Worm (Caenorhabditis elegans) whole organism, young adult: ENCODE data around the gene nhr-35.
A peak's percentile ranks its signal among the peaks of the same experiment; 100 is the strongest.

Experiments used
- B0035.1 ChIP-seq: sonication (generic microtip); optimal IDR thresholded peaks from 2 replicates; lab custom pipeline; 2016; ENCODE audit warnings: missing genetic modification characterization, mild to moderate bottlenecking, missing compliant biosample characterization, missing genotype, missing genetic modification reagents
- B0336.3 ChIP-seq: fragments of 200-800 bp; sonication (Bioruptor generic); IDR thresholded peaks from 2 replicates; pipeline ENCODE4 v1.3.6; 2022; ENCODE audit warnings: missing genetic modification characterization, missing compliant biosample characterization
- C06A6.2 ChIP-seq: fragments of 200-800 bp; sonication (Bioruptor generic); conservative IDR thresholded peaks from 2 replicates; pipeline ENCODE4 v1.3.6; 2022; ENCODE audit warnings: missing genetic modification characterization, missing compliant biosample characterization
- C17E4.6 ChIP-seq: fragments of 200-800 bp; sonication (Bioruptor generic); IDR thresholded peaks from 2 replicates; pipeline ENCODE4 v1.3.6; 2022; ENCODE audit warnings: missing genetic modification reagents, missing genetic modification characterization, missing compliant biosample characterization
- F22D6.2 ChIP-seq: sonication (generic microtip); optimal IDR thresholded peaks from 2 replicates; lab custom pipeline; 2016; ENCODE audit warnings: mild to moderate bottlenecking, missing genetic modification characterization, missing compliant biosample characterization
- F37B4.10 ChIP-seq: fragments of 200-800 bp; sonication (Bioruptor generic); IDR thresholded peaks from 2 replicates; pipeline ENCODE4 v1.3.6; 2022; ENCODE audit warnings: missing genetic modification characterization, missing compliant biosample characterization
- F57A8.1 ChIP-seq: fragments of 200-800 bp; sonication (Bioruptor generic); optimal IDR thresholded peaks from 2 replicates; lab custom pipeline; 2018; ENCODE audit warnings: mild to moderate bottlenecking, missing genetic modification characterization, moderate library complexity, missing compliant biosample characterization
- K12H6.12 ChIP-seq: fragments of 200-800 bp; sonication (Bioruptor generic); optimal IDR thresholded peaks from 2 replicates; lab custom pipeline; 2018; ENCODE audit warnings: mild to moderate bottlenecking, missing genetic modification characterization, missing compliant biosample characterization
- athp-1 ChIP-seq: sonication (generic microtip); optimal IDR thresholded peaks from 2 replicates; lab custom pipeline; 2017; ENCODE audit warnings: mild to moderate bottlenecking, missing genetic modification characterization, missing compliant biosample characterization
- bed-1 ChIP-seq: fragments of 200-800 bp; sonication (Bioruptor generic); IDR thresholded peaks from 2 replicates; pipeline ENCODE4 v1.3.6; 2022; ENCODE audit warnings: missing genetic modification reagents, missing genetic modification characterization, missing compliant biosample characterization
- ceh-27 ChIP-seq: fragments of 200-800 bp; sonication (Bioruptor generic); optimal IDR thresholded peaks from 2 replicates; lab custom pipeline; 2018; ENCODE audit warnings: mild to moderate bottlenecking, missing genetic modification characterization, moderate library complexity, missing compliant biosample characterization
- ceh-40 ChIP-seq: fragments of 200-800 bp; sonication (Bioruptor generic); IDR thresholded peaks from 2 replicates; pipeline ENCODE4 v1.3.6; 2022; ENCODE audit warnings: missing genetic modification characterization, missing compliant biosample characterization
- ceh-58 ChIP-seq: fragments of 200-800 bp; sonication (Bioruptor generic); IDR thresholded peaks from 2 replicates; pipeline ENCODE4 v1.3.6; 2022; ENCODE audit warnings: missing genetic modification characterization, missing compliant biosample characterization
- dox-1 ChIP-seq: fragments of 200-800 bp; sonication (Bioruptor generic); IDR thresholded peaks from 2 replicates; pipeline ENCODE4 v1.3.6; 2022; ENCODE audit warnings: missing genetic modification reagents, missing genetic modification characterization, missing compliant biosample characterization
- efl-1 ChIP-seq: fragments of 150-350 bp; optimal IDR thresholded peaks from 2 replicates; lab custom pipeline; 2014; ENCODE audit warnings: missing biosample characterization, missing genetic modification reagents, missing genetic modification characterization
- him-1 ChIP-seq: sonication (generic microtip); optimal IDR thresholded peaks from 2 replicates; lab custom pipeline; 2016; ENCODE audit warnings: missing genotype, missing genetic modification reagents, missing genetic modification characterization, missing compliant biosample characterization
- hrde-1 ChIP-seq: sonication (generic microtip); optimal IDR thresholded peaks from 2 replicates; lab custom pipeline; 2016; ENCODE audit warnings: missing genetic modification characterization, mild to moderate bottlenecking, missing compliant biosample characterization, moderate library complexity, missing genotype, missing genetic modification reagents, borderline replicate concordance
- let-526 ChIP-seq: fragments of 200-800 bp; sonication (Bioruptor generic); IDR thresholded peaks from 2 replicates; pipeline ENCODE4 v1.3.6; 2022; ENCODE audit warnings: missing genetic modification reagents, missing genetic modification characterization, missing compliant biosample characterization
- lin-40 ChIP-seq: sonication (generic microtip); optimal IDR thresholded peaks from 2 replicates; lab custom pipeline; 2016; ENCODE audit warnings: missing genetic modification characterization, mild to moderate bottlenecking, missing compliant biosample characterization, missing genotype, missing genetic modification reagents
- madf-10 ChIP-seq: sonication (generic microtip); optimal IDR thresholded peaks from 2 replicates; lab custom pipeline; 2016; ENCODE audit warnings: mild to moderate bottlenecking, missing genetic modification characterization, missing compliant biosample characterization
- mcd-1 ChIP-seq: fragments of 200-800 bp; sonication (Bioruptor generic); IDR thresholded peaks from 2 replicates; pipeline ENCODE4 v1.3.6; 2022; ENCODE audit warnings: missing genetic modification reagents, missing genetic modification characterization, missing compliant biosample characterization
- mel-28 ChIP-seq: sonication (generic microtip); optimal IDR thresholded peaks from 2 replicates; lab custom pipeline; 2016; ENCODE audit warnings: borderline replicate concordance, mild to moderate bottlenecking, missing genetic modification characterization, missing compliant biosample characterization
- mes-4 ChIP-seq: sonication (generic microtip); optimal IDR thresholded peaks from 2 replicates; lab custom pipeline; 2016; ENCODE audit warnings: missing genotype, missing genetic modification characterization, missing compliant biosample characterization
- nfya-1 ChIP-seq: sonication (generic microtip); optimal IDR thresholded peaks from 2 replicates; lab custom pipeline; 2017; ENCODE audit warnings: antibody characterized with exemption, missing compliant biosample characterization, missing genetic modification characterization, borderline replicate concordance; ENCODE audit not compliant: insufficient read depth
- nfyb-1 ChIP-seq: fragments of 200-800 bp; sonication (Bioruptor generic); IDR thresholded peaks from 2 replicates; pipeline ENCODE4 v1.3.6; 2022; ENCODE audit warnings: missing genetic modification reagents, missing genetic modification characterization, missing compliant biosample characterization
- nhr-27 ChIP-seq: fragments of 200-800 bp; sonication (Bioruptor generic); optimal IDR thresholded peaks from 2 replicates; lab custom pipeline; 2018; ENCODE audit warnings: mild to moderate bottlenecking, missing genetic modification characterization, moderate library complexity, missing compliant biosample characterization
- nhr-80 ChIP-seq: sonication (generic microtip); optimal IDR thresholded peaks from 2 replicates; lab custom pipeline; 2016; ENCODE audit warnings: missing genetic modification characterization, missing compliant biosample characterization
- nhr-90 ChIP-seq: sonication (generic microtip); optimal IDR thresholded peaks from 2 replicates; lab custom pipeline; 2016; ENCODE audit warnings: missing genotype, mild to moderate bottlenecking, missing genetic modification characterization, missing compliant biosample characterization
- pha-4 ChIP-seq: fragments of 150-350 bp; sonication (generic microtip); optimal IDR thresholded peaks from 2 replicates; lab custom pipeline; 2014; ENCODE audit warnings: missing biosample characterization, missing genetic modification reagents, missing genetic modification characterization
- repo-1 ChIP-seq: sonication (generic microtip); optimal IDR thresholded peaks from 2 replicates; lab custom pipeline; 2017; ENCODE audit warnings: mild to moderate bottlenecking, missing genetic modification characterization, missing compliant biosample characterization
- sea-2 ChIP-seq: fragments of 200-800 bp; sonication (Bioruptor generic); IDR thresholded peaks from 2 replicates; pipeline ENCODE4 v1.3.6; 2022; ENCODE audit warnings: missing genetic modification characterization, missing compliant biosample characterization
- sptf-2 ChIP-seq: fragments of 200-800 bp; sonication (Bioruptor generic); optimal IDR thresholded peaks from 2 replicates; lab custom pipeline; 2018; ENCODE audit warnings: mild to moderate bottlenecking, missing genetic modification characterization, missing compliant biosample characterization
- tbp1 ChIP-seq: fragments of 200-800 bp; sonication (Bioruptor generic); optimal IDR thresholded peaks from 2 replicates; lab custom pipeline; 2018; ENCODE audit warnings: mild to moderate bottlenecking, missing genetic modification characterization, missing compliant biosample characterization
- tbx-9 ChIP-seq: sonication (generic microtip); optimal IDR thresholded peaks from 2 replicates; lab custom pipeline; 2016; ENCODE audit warnings: borderline replicate concordance, missing genetic modification characterization, inconsistent platforms, missing compliant biosample characterization
- unc-130 ChIP-seq: sonication (generic microtip); optimal IDR thresholded peaks from 2 replicates; lab custom pipeline; 2016; ENCODE audit warnings: missing genetic modification reagents, missing genetic modification characterization, missing compliant biosample characterization
- ztf-18 ChIP-seq: sonication (generic microtip); optimal IDR thresholded peaks from 2 replicates; lab custom pipeline; 2016; ENCODE audit warnings: missing genotype, mild to moderate bottlenecking, missing genetic modification characterization, missing compliant biosample characterization
- ztf-22 ChIP-seq: fragments of 200-800 bp; sonication (Bioruptor generic); optimal IDR thresholded peaks from 2 replicates; lab custom pipeline; 2018; ENCODE audit warnings: mild to moderate bottlenecking, missing genetic modification characterization, moderate library complexity, missing compliant biosample characterization
- ztf-28 ChIP-seq: fragments of 200-800 bp; sonication (Bioruptor generic); IDR thresholded peaks from 2 replicates; pipeline ENCODE4 v1.3.6; 2022; ENCODE audit warnings: missing genetic modification reagents, missing genetic modification characterization, missing compliant biosample characterization
- ztf-6 ChIP-seq: fragments of 200-800 bp; sonication (Bioruptor generic); IDR thresholded peaks from 2 replicates; pipeline ENCODE4 v1.3.6; 2022; ENCODE audit warnings: missing genetic modification reagents, missing genetic modification characterization, missing compliant biosample characterization

nhr-35 gene

ce11 chrX:4561863-4562262 lies 29.4 kb downstream of the nhr-35 start, which contains the start of gene C05E11.6:
TSS of gene C05E11.6 (plus strand) at chrX:4562163.
- TF ChIP-seq ztf-22 (GFP tag; lab: Kevin White, UChicago) (no peak), C06A6.2 (no peak), mcd-1 (GFP tag; lab: Robert Waterston, UW) (no peak)

- TF ChIP-seq tbx-9 (tag; lab: Kevin White, UChicago) (no peak), hrde-1 (tag; lab: Kevin White, UChicago) (no peak), ztf-28 (GFP tag; lab: Robert Waterston, UW) (no peak), sptf-2 (GFP tag; lab: Kevin White, UChicago) (no peak), athp-1 (tag; lab: Kevin White, UChicago) (no peak), nfya-1 (no peak), nhr-90 (tag; lab: Kevin White, UChicago) (no peak), F57A8.1 (GFP tag; lab: Kevin White, UChicago) (no peak), B0035.1 (tag; lab: Kevin White, UChicago) (no peak), tbp1 (GFP tag; lab: Kevin White, UChicago) (no peak), repo-1 (tag; lab: Kevin White, UChicago) (no peak), unc-130 (GFP tag; lab: Kevin White, UChicago) (no peak), ceh-58 (no peak), mes-4 (tag; lab: Kevin White, UChicago) (no peak), let-526 (GFP tag; lab: Robert Waterston, UW) (no peak), K12H6.12 (no peak)
Observed at ce11 chrX:4562288-4562687, 29.8 kb downstream of the nhr-35 start.

ce11 chrX:4564717-4565316 lies 32.3 kb downstream of the nhr-35 start, which contains the start of gene amt-4:
TSS of gene amt-4 (plus strand) at chrX:4565302.
- TF ChIP-seq nhr-80 (tag; lab: Kevin White, UChicago), result peak; percentile 91
- 0 out of 2 replicates have a peak, but pooled peaks have one; percentile 26 for TF ChIP-seq dox-1 (GFP tag; lab: Robert Waterston, UW)
- TF ChIP-seq ztf-22 (GFP tag; lab: Kevin White, UChicago), result peak; percentile 0
- TF ChIP-seq mel-28, result no peak
- TF ChIP-seq, all 124 proteins: peak for 3

- TF ChIP-seq ztf-18 (tag; lab: Kevin White, UChicago) (no peak), nhr-80 (tag; lab: Kevin White, UChicago) (peak; percentile 74), nfyb-1 (GFP tag; lab: Robert Waterston, UW) (no peak), tbp1 (GFP tag; lab: Kevin White, UChicago) (no peak), mel-28 (no peak), F37B4.10 (GFP tag; lab: Robert Waterston, UW) (no peak), B0035.1 (tag; lab: Kevin White, UChicago) (no peak), pha-4 (tag; lab: Kevin White, UChicago) (peak; percentile 15)
Observed at ce11 chrX:4567110-4567509, 34.6 kb downstream of the nhr-35 start.

- TF ChIP-seq bed-1 (GFP tag; lab: Robert Waterston, UW) (no peak), him-1 (tag; lab: Kevin White, UChicago) (no peak)
Observed at ce11 chrX:4569276-4569675, 36.8 kb downstream of the nhr-35 start.

ce11 chrX:4571137-4571536 lies 38.6 kb downstream of the nhr-35 start, which contains the start of gene amt-1:
TSS of gene amt-1 (plus strand) at chrX:4571437.
- TF ChIP-seq madf-10 (tag; lab: Kevin White, UChicago) (no peak), nhr-27 (tag; lab: Kevin White, UChicago) (no peak), ceh-40 (no peak), F22D6.2 (no peak), B0336.3 (no peak), ceh-27 (no peak), ztf-6 (GFP tag; lab: Robert Waterston, UW) (no peak), K12H6.12 (no peak), tbp1 (GFP tag; lab: Kevin White, UChicago) (no peak), C17E4.6 (no peak), sea-2 (GFP tag; lab: Robert Waterston, UW) (no peak), lin-40 (no peak), efl-1 (GFP tag; lab: Kevin White, UChicago) (no peak)
